Comparison of ENCODE assay signal across 2 fruit fly cellular contexts in the genomic region with DNA sequence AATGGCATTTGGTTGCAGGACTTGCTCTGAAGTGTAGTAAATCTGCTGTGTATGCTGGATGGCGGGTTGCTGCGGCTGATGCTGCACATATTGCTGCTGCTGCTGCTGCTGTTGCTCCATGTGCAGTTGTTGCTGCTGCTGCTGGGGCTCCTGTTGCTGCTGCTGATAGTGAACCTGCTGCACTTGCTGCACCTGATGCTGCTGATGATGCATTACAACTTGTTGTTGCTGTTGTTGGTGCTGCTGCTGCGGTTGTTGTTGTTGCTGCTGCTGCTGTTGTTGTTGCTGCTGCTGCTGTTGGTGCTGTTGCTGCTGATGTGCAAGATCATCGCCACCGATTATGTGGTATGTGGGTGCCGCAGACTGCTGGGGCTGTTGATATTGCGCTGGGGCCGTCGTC.
TF ChIP-seq lines count a peak whose summit lies in the region.

No protein-coding gene starts in this region.

- TF ChIP-seq CTCF in whole organism, embryonic (GFP tag; optimal IDR thresholded peaks at IDR 0.05; lab: Kevin White, UChicago), result no peak

TF ChIP-seq in whole organism, embryonic, 481 proteins besides CTCF, POLR2A, EP300 and RAD21:
- TF ChIP-seq trh (GFP tag; optimal IDR thresholded peaks at IDR 0.05; lab: Kevin White, UChicago) (no peak), CG2199 (GFP tag; IDR thresholded peaks at IDR 0.05; lab: Robert Waterston, UW) (no peak), Bdp1 (GFP tag; optimal IDR thresholded peaks at IDR 0.05; lab: Kevin White, UChicago) (no peak), CrebB (tag; optimal IDR thresholded peaks at IDR 0.05; lab: Kevin White, UChicago) (no peak), ac (GFP tag; optimal IDR thresholded peaks at IDR 0.05; lab: Kevin White, UChicago) (no peak), Mes4 (GFP tag; optimal IDR thresholded peaks at IDR 0.05; lab: Kevin White, UChicago) (no peak), CG10543 (GFP tag; optimal IDR thresholded peaks at IDR 0.05; lab: Kevin White, UChicago) (no peak), Hr78 (GFP tag; optimal IDR thresholded peaks at IDR 0.05; lab: Kevin White, UChicago) (no peak), Fer3 (tag; optimal IDR thresholded peaks at IDR 0.05; lab: Kevin White, UChicago) (no peak), CG6791 (GFP tag; IDR thresholded peaks at IDR 0.05; lab: Robert Waterston, UW; ENCODE audit: partially characterized antibody) (0 out of 3 replicates have a peak, but pooled peaks have one; percentile 7), CG15479 (GFP tag; optimal IDR thresholded peaks at IDR 0.05; lab: Kevin White, UChicago) (no peak), CG4360 (GFP tag; IDR thresholded peaks at IDR 0.05; lab: Robert Waterston, UW) (peak; percentile 46; the same call in 1 of the 2 replicates), CG17186 (GFP tag; optimal IDR thresholded peaks at IDR 0.05; lab: Kevin White, UChicago) (no peak), Dfd (GFP tag; optimal IDR thresholded peaks at IDR 0.05; lab: Kevin White, UChicago) (peak in 1 of 2 experiments; percentile 93), CG6272 (GFP tag; IDR thresholded peaks at IDR 0.05; lab: Robert Waterston, UW) (no peak), Nf-YB (GFP tag; optimal IDR thresholded peaks at IDR 0.05; lab: Kevin White, UChicago) (no peak), Rfx (GFP tag; IDR thresholded peaks at IDR 0.05; lab: Robert Waterston, UW) (no peak), CG11695 (GFP tag; IDR thresholded peaks at IDR 0.05; lab: Robert Waterston, UW) (no peak)

TF ChIP-seq in whole organism, wandering third instar larva, 38 proteins besides CTCF, POLR2A, EP300 and RAD21:
- no peak for TF ChIP-seq Dif (GFP tag; optimal IDR thresholded peaks at IDR 0.05; lab: Kevin White, UChicago; ENCODE audit: partially characterized antibody)
- no peak for TF ChIP-seq fru (GFP tag; optimal IDR thresholded peaks at IDR 0.05; lab: Kevin White, UChicago)
- no peak for TF ChIP-seq foxo (GFP tag; optimal IDR thresholded peaks at IDR 0.05; lab: Kevin White, UChicago)
- peak; percentile 95 for TF ChIP-seq Dfd (GFP tag; optimal IDR thresholded peaks at IDR 0.05; lab: Kevin White, UChicago)
TF ChIP-seq in whole organism, wandering third instar larva: peak in this region for 1.
